Worm (Caenorhabditis elegans) whole organism, early embryonic: ENCODE results near the gene hrpu-2.

Experiments
- B0310.2 ChIP-seq: sonication (generic microtip); optimal IDR thresholded peaks from 2 replicates; lab custom pipeline; 2016; ENCODE audit warnings: mild to moderate bottlenecking, missing genetic modification characterization, missing compliant biosample characterization
- F13C5.2 ChIP-seq: sonication (generic microtip); optimal IDR thresholded peaks from 2 replicates; lab custom pipeline; 2017; ENCODE audit warnings: mild to moderate bottlenecking, missing genetic modification characterization, inconsistent platforms, missing compliant biosample characterization
- aly-1 ChIP-seq: sonication (generic microtip); optimal IDR thresholded peaks from 2 replicates; lab custom pipeline; 2016; ENCODE audit warnings: missing genetic modification characterization, missing compliant biosample characterization
- ama-1 ChIP-seq: fragments of 150-350 bp; optimal IDR thresholded peaks from 2 replicates; lab custom pipeline; 2014
- ceh-13 ChIP-seq: fragments of 200-800 bp; sonication (Bioruptor generic); optimal IDR thresholded peaks from 2 replicates; lab custom pipeline; 2018; ENCODE audit warnings: mild to moderate bottlenecking, missing genetic modification characterization, missing compliant biosample characterization
- ceh-36 ChIP-seq: sonication (generic microtip); optimal IDR thresholded peaks from 2 replicates; lab custom pipeline; 2016; ENCODE audit warnings: missing genetic modification characterization, inconsistent platforms, missing compliant biosample characterization
- ets-7 ChIP-seq: sonication (generic microtip); optimal IDR thresholded peaks from 2 replicates; lab custom pipeline; 2016; ENCODE audit warnings: missing genotype, missing genetic modification characterization, missing compliant biosample characterization
- flt-1 ChIP-seq: fragments of 200-800 bp; sonication (Bioruptor generic); IDR thresholded peaks from 2 replicates; pipeline ENCODE4 v1.3.6; 2022; ENCODE audit warnings: missing genetic modification characterization, missing compliant biosample characterization
- hmbx-1 ChIP-seq: sonication (generic microtip); optimal IDR thresholded peaks from 2 replicates; lab custom pipeline; 2016; ENCODE audit warnings: mild to moderate bottlenecking, missing genetic modification characterization, missing compliant biosample characterization
- hmg-4 ChIP-seq: fragments of 200-800 bp; sonication (Bioruptor generic); optimal IDR thresholded peaks from 2 replicates; lab custom pipeline; 2018; ENCODE audit warnings: mild to moderate bottlenecking, missing genetic modification characterization, missing compliant biosample characterization
- hnd-1 ChIP-seq: sonication (generic microtip); optimal IDR thresholded peaks from 2 replicates; lab custom pipeline; 2016; ENCODE audit warnings: missing genetic modification characterization, missing compliant biosample characterization
- pes-1 ChIP-seq: fragments of 200-800 bp; sonication (Bioruptor generic); IDR thresholded peaks from 2 replicates; pipeline ENCODE4 v1.3.6; 2022; ENCODE audit warnings: missing genetic modification reagents, missing genetic modification characterization, missing compliant biosample characterization
- scrt-1 ChIP-seq: fragments of 200-800 bp; sonication (Bioruptor generic); IDR thresholded peaks from 2 replicates; pipeline ENCODE4 v1.3.6; 2022; ENCODE audit warnings: missing genetic modification characterization, missing compliant biosample characterization
- sea-1 ChIP-seq: fragments of 200-800 bp; sonication (Bioruptor generic); conservative IDR thresholded peaks from 2 replicates; pipeline ENCODE4 v1.3.6; 2022; ENCODE audit warnings: missing genetic modification characterization, missing compliant biosample characterization
- tbx-11 ChIP-seq: fragments of 200-800 bp; sonication (Bioruptor generic); IDR thresholded peaks from 2 replicates; pipeline ENCODE4 v1.3.6; 2022; ENCODE audit warnings: missing genetic modification characterization, missing compliant biosample characterization
- tbx-37 ChIP-seq: fragments of 200-800 bp; sonication (Bioruptor generic); conservative IDR thresholded peaks from 2 replicates; pipeline ENCODE4 v1.3.6; 2022; ENCODE audit warnings: missing genetic modification reagents, missing genetic modification characterization, missing compliant biosample characterization
- tra-4 ChIP-seq: sonication (generic microtip); optimal IDR thresholded peaks from 2 replicates; lab custom pipeline; 2017; ENCODE audit warnings: missing genetic modification characterization, missing compliant biosample characterization

hrpu-2 gene

DNA sequence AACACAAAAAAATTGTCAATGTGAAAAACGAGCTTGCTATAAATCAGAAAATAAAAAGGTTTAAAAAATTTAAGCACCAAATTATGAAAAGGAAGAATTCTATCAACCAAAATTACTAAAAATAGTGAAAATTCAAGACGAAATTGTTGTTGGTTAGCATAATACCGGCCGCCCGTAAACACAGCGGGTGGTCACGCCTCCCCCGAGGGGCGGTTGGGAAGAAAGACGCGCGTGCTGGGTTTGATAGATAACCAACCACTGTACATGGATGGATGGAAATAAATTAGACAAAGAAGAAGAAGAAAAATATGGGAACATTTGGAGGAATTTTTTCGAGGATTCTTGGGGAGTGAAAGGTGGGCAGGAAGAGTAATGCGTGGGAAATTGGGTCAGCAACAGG is 35.4 kb upstream of the hrpu-2 start:
- no peak for TF ChIP-seq ama-1 (lab: Kevin White, UChicago)
- no peak for TF ChIP-seq hmbx-1 (tag; lab: Kevin White, UChicago)
- TF ChIP-seq sea-1 (GFP tag; lab: Robert Waterston, UW): no peak
- no peak for TF ChIP-seq pes-1 (GFP tag; lab: Robert Waterston, UW)
- TF ChIP-seq hmg-4: no peak
- TF ChIP-seq tbx-11 (GFP tag; lab: Robert Waterston, UW): no peak
- no peak for TF ChIP-seq F13C5.2 (tag; lab: Kevin White, UChicago)
- no peak for TF ChIP-seq tbx-37
- no peak for TF ChIP-seq tra-4
- TF ChIP-seq hnd-1: no peak
- TF ChIP-seq ceh-13 (GFP tag; lab: Kevin White, UChicago): no peak
- no peak for TF ChIP-seq ets-7
- no peak for TF ChIP-seq B0310.2

DNA sequence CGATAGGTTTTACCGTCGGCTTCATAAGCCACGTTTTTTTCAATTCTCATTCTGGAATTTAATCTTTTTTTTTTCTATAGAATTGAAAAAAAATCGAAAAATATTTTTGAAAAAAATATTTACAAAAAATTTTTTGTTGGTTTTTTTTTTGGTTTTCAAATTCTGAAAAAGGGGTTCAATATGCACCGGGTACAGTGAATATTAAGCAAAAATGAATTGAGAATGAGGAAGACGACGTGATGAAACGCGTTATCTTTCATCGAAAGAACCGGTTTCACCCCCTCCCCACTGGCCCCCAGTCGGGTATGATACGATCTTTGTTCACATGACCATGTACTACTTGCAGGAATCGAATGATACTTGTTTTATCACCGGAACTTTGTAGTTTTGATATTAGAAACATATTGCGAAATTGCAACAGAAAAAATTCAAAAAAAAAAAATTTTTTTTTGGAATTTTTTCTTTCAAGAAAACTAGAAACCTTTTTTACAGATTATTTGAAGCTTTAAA is 28.4 kb upstream of the hrpu-2 start, which contains the start of gene C54E4.5:
Gene C54E4.5 (minus strand): TSS at position 51 of the 510 bp plus-strand sequence.
- TF ChIP-seq flt-1: no peak
- TF ChIP-seq pes-1 (GFP tag; lab: Robert Waterston, UW): no peak
- no peak for TF ChIP-seq ets-7

DNA sequence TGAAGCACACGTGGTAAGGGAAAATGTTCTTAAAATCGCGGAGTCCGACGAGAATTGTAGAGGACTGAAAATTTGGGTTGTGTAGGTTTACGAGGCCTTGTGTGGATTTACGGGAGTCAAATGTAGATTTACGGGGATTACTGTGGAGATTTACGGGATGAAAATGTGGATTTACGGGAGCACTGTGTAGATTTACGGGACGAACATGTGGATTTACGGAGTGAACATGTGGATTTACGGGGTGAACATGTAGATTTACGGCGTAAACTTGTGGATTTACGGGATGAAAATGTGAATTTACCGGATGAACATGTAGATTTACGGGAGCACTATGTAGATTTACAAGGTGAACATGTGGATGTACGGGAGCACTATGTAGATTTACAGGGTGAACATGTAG is 21.5 kb upstream of the hrpu-2 start:
- TF ChIP-seq ets-7 (no peak), tra-4 (no peak), sea-1 (GFP tag; lab: Robert Waterston, UW) (no peak), aly-1 (no peak), hmbx-1 (tag; lab: Kevin White, UChicago) (no peak)

DNA sequence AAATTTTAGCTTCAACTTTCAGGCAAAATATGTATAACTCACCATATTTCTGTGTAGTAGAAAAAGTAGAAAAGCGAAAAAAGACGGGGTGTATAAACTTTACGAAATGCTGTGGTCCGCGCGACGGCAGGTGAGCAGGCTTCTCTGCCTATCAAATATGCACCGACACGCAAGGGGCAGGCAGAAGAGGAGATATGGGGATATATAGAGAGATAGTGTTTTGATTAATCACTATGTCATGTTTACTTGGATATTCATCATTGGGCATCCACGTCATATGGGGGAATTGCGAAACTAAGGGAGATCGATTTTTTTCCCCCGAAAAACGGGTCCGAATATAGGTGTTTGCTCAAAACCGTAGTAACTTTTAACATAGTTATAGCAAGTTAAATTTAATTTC is 18.6 kb upstream of the hrpu-2 start, which contains the start of gene gcy-37:
Gene gcy-37 (minus strand): TSS at position 101 of the 400 bp plus-strand sequence.
- TF ChIP-seq pes-1 (GFP tag; lab: Robert Waterston, UW) (no peak), aly-1 (no peak), sea-1 (GFP tag; lab: Robert Waterston, UW) (no peak), ama-1 (lab: Kevin White, UChicago) (no peak), B0310.2 (no peak), flt-1 (no peak), hmg-4 (no peak), ceh-13 (GFP tag; lab: Kevin White, UChicago) (no peak), hmbx-1 (tag; lab: Kevin White, UChicago) (no peak), ceh-36 (tag; lab: Kevin White, UChicago) (no peak)

DNA sequence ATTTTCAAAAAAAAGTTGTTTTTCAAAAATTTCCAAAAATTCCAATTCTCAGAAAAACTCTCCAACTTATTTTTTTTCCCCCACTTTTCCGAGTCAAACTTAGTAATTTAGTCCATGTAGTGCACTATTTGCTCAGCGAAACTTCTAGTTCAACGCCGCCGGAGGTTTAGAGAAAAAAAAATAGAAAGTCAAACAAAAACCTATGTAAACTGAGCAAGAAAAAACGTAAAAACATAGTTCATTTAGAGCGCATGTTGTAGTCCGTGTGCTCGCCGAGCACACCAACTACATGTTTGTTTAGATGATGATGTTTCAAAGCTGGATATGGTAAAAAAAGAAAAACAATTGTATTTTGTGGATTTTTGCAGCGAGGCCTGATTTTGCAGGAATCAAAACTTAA is 15.4 kb upstream of the hrpu-2 start:
- TF ChIP-seq tbx-11 (GFP tag; lab: Robert Waterston, UW): no peak
- TF ChIP-seq ama-1 (lab: Kevin White, UChicago): no peak
- no peak for TF ChIP-seq ceh-36 (tag; lab: Kevin White, UChicago)
- TF ChIP-seq scrt-1 (GFP tag; lab: Robert Waterston, UW): no peak
- TF ChIP-seq hmg-4: no peak
- no peak for TF ChIP-seq ceh-13 (GFP tag; lab: Kevin White, UChicago)
- no peak for TF ChIP-seq F13C5.2 (tag; lab: Kevin White, UChicago)
- no peak for TF ChIP-seq aly-1
- TF ChIP-seq B0310.2: no peak
- no peak for TF ChIP-seq sea-1 (GFP tag; lab: Robert Waterston, UW)
- TF ChIP-seq ets-7: no peak
- TF ChIP-seq tra-4: no peak
- no peak for TF ChIP-seq pes-1 (GFP tag; lab: Robert Waterston, UW)
- no peak for TF ChIP-seq hnd-1
- TF ChIP-seq tbx-37: no peak
- TF ChIP-seq hmbx-1 (tag; lab: Kevin White, UChicago): no peak
- no peak for TF ChIP-seq flt-1

DNA sequence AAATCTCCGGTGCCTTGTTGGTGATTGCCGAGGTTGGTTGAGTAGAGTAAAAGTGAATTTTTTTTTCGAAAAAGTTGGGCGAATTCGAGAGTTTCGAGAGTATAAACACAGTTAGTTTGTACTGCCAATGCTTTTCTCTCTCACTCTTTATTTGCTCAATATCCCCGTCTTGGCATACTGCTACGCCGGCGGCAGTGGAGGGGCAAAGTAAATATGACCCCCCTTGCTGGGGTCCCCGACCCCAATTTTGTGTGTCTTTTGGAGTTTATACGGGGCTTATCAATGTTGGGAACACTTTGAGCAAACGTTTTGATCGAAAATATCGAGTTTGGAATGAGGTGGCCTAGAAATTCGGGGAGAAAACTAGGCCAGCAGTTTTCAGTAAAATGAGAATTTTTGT is 9.2 kb upstream of the hrpu-2 start, which contains the start of gene C54E4.4:
Gene C54E4.4 (minus strand): TSS at position 101 of the 400 bp plus-strand sequence.
- TF ChIP-seq tra-4 (no peak), B0310.2 (no peak), ceh-13 (GFP tag; lab: Kevin White, UChicago) (no peak)

DNA sequence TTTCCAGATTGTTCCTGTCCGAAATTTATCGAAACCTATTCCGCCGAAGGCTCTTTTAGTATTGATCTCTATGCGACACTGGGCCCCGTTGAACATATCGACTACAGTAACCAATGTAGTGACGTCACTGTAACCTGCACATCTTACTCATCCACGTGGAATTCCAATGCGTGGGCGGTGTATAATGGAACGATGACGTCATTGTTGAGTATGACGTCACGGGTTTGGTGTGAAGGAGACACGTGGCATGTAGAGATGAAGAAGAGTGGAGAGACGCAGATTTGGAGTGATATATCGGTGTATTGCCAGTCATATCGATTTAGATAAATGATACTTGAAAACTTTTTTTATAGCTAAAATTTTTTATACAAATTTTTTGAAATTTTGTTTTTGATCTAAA is 7.4 kb upstream of the hrpu-2 start:
- TF ChIP-seq aly-1 (no peak), tbx-11 (GFP tag; lab: Robert Waterston, UW) (no peak), tbx-37 (no peak), tra-4 (no peak), flt-1 (no peak), sea-1 (GFP tag; lab: Robert Waterston, UW) (no peak), ets-7 (no peak), F13C5.2 (tag; lab: Kevin White, UChicago) (no peak), scrt-1 (GFP tag; lab: Robert Waterston, UW) (no peak), hmg-4 (no peak), pes-1 (GFP tag; lab: Robert Waterston, UW) (no peak), ceh-36 (tag; lab: Kevin White, UChicago) (no peak), B0310.2 (no peak), ceh-13 (GFP tag; lab: Kevin White, UChicago) (no peak)

DNA sequence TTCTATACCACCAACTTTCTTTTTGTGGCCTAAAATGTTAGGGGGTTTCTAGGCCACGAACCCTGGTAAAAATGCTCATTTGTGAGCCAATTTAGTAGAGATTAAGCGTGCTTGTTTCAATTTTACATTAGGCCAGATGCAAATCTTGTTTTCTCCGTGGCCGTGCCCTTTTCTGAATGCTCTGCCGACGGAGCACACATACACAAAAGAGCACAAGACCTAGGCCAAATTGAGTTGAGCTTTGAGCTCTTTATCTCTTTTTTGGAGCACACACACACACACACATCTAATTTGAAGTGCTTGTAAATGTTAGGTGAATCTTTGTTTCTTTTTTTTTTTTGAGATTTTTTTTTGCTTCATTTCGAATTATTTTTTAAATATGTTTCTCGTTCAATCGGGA is 4.8 kb upstream of the hrpu-2 start:
- no peak for TF ChIP-seq B0310.2
- TF ChIP-seq tra-4: no peak
- no peak for TF ChIP-seq ceh-13 (GFP tag; lab: Kevin White, UChicago)
- no peak for TF ChIP-seq hnd-1
- TF ChIP-seq tbx-11 (GFP tag; lab: Robert Waterston, UW): no peak
- TF ChIP-seq aly-1: no peak

DNA sequence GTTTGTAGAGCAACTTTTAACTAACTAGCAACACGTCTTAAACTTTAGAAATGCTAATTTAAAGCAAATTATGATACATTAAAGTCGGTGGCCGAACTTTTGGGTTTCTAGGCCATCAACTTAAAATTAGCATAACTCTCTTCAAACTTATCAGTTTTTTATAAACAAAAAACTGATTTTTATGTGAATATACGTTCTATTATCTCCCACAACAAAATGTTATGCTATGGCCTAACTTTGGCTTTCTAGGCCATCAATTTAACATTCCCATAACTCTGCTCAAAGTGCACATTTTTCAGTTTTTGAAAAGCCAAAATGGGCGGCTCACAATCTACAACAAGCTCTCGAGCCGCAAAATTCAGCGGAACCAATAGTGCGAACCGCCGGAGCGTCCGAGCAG is 2.4 kb upstream of the hrpu-2 start, which contains the start of gene C54E4.1:
Gene C54E4.1 (plus strand): TSS at position 301 of the 400 bp plus-strand sequence.
- no peak for TF ChIP-seq hmbx-1 (tag; lab: Kevin White, UChicago)
- TF ChIP-seq B0310.2: no peak
- no peak for TF ChIP-seq tra-4
- no peak for TF ChIP-seq aly-1
- TF ChIP-seq F13C5.2 (tag; lab: Kevin White, UChicago): no peak
